Fruit fly (Drosophila melanogaster) whole organism, embryonic: ENCODE data around the gene CG7484.
A peak's percentile ranks its signal among the peaks of the same experiment; 100 is the strongest.

Experiments used
- Adf1 ChIP-seq: fragments of 200-800 bp; sonication (Bioruptor generic); IDR thresholded peaks from 2 replicates; pipeline ENCODE4 v1.3.6; 2022; ENCODE audit warnings: missing biosample characterization, missing genetic modification characterization
- Blimp-1 ChIP-seq: fragments of 200-800 bp; sonication (Bioruptor generic); optimal IDR thresholded peaks from 3 replicates; lab custom pipeline; 2018; ENCODE audit warnings: missing biosample characterization, missing genetic modification characterization, mild to moderate bottlenecking, moderate library complexity, missing genetic modification reagents
- Bteb2 ChIP-seq: fragments of 200-800 bp; sonication (Bioruptor generic); optimal IDR thresholded peaks from 2 replicates; lab custom pipeline; 2016; ENCODE audit warnings: missing biosample characterization, missing genetic modification characterization
- C15 ChIP-seq: fragments of 200-800 bp; sonication (Bioruptor generic); IDR thresholded peaks from 3 replicates; pipeline ENCODE4 v1.3.6; 2022; ENCODE audit warnings: missing biosample characterization, missing genetic modification characterization
- CG10267 ChIP-seq: fragments of 200-800 bp; sonication (Bioruptor generic); optimal IDR thresholded peaks from 2 replicates; lab custom pipeline; 2018; ENCODE audit warnings: missing biosample characterization, mild to moderate bottlenecking, missing genetic modification characterization, moderate library complexity
- CG11504 ChIP-seq: fragments of 200-800 bp; sonication (Bioruptor generic); optimal IDR thresholded peaks from 3 replicates; lab custom pipeline; 2019; ENCODE audit warnings: missing biosample characterization, mild to moderate bottlenecking, missing genetic modification characterization, moderate library complexity
- CG11723 ChIP-seq: fragments of 200-800 bp; sonication (Bioruptor generic); optimal IDR thresholded peaks from 2 replicates; lab custom pipeline; 2017; ENCODE audit warnings: missing biosample characterization, mild to moderate bottlenecking, missing genetic modification characterization
- CG13287 ChIP-seq: fragments of 200-800 bp; sonication (Bioruptor generic); IDR thresholded peaks from 2 replicates; pipeline ENCODE4 v1.3.6; 2022; ENCODE audit warnings: missing biosample characterization, missing genetic modification characterization; ENCODE audit not compliant: partially characterized antibody
- CG14860 ChIP-seq: fragments of 200-800 bp; sonication (Bioruptor generic); IDR thresholded peaks from 3 replicates; pipeline ENCODE4 v1.3.6; 2022; ENCODE audit warnings: missing biosample characterization, missing genetic modification characterization; ENCODE audit not compliant: partially characterized antibody
- CG1603 ChIP-seq: fragments of 200-800 bp; sonication (Bioruptor generic); optimal IDR thresholded peaks from 2 replicates; lab custom pipeline; 2019; ENCODE audit warnings: missing biosample characterization, mild to moderate bottlenecking, missing genetic modification characterization, moderate library complexity
- CG17361 ChIP-seq: fragments of 200-800 bp; sonication (Bioruptor generic); IDR thresholded peaks from 3 replicates; pipeline ENCODE4 v1.3.6; 2022; ENCODE audit warnings: missing biosample characterization, missing genetic modification characterization
- CG1832 ChIP-seq: fragments of 200-800 bp; sonication (Bioruptor generic); optimal IDR thresholded peaks from 2 replicates; lab custom pipeline; 2017; ENCODE audit warnings: missing biosample characterization, mild to moderate bottlenecking, missing genetic modification characterization, inconsistent platforms
- CG3163 ChIP-seq: fragments of 200-800 bp; sonication (Bioruptor generic); optimal IDR thresholded peaks from 3 replicates; lab custom pipeline; 2016; ENCODE audit warnings: missing biosample characterization, missing genetic modification characterization
- CG5953 ChIP-seq: fragments of 200-800 bp; sonication (Bioruptor generic); IDR thresholded peaks from 2 replicates; pipeline ENCODE4 v1.3.6; 2022; ENCODE audit warnings: missing biosample characterization, missing genetic modification characterization
- CG7372 ChIP-seq: fragments of 200-800 bp; sonication (Bioruptor generic); IDR thresholded peaks from 2 replicates; pipeline ENCODE4 v1.3.6; 2022; ENCODE audit warnings: missing biosample characterization, missing genetic modification characterization
- CG7987 ChIP-seq: fragments of 200-800 bp; sonication (Bioruptor generic); optimal IDR thresholded peaks from 2 replicates; lab custom pipeline; 2018; ENCODE audit warnings: missing biosample characterization, mild to moderate bottlenecking, missing genetic modification characterization, moderate library complexity
- CG9876 ChIP-seq: fragments of 200-800 bp; sonication (Bioruptor generic); optimal IDR thresholded peaks from 2 replicates; lab custom pipeline; 2016; ENCODE audit warnings: missing biosample characterization, missing genetic modification characterization
- GATAe ChIP-seq: fragments of 200-800 bp; sonication (Bioruptor generic); conservative IDR thresholded peaks from 2 replicates; pipeline ENCODE4 v1.3.6; 2022; ENCODE audit warnings: missing biosample characterization, missing genetic modification characterization
- Gug ChIP-seq: fragments of 200-800 bp; sonication (Bioruptor generic); IDR thresholded peaks from 4 replicates; pipeline ENCODE4 v1.3.6; 2022; ENCODE audit warnings: missing biosample characterization, missing genetic modification characterization
- H15 ChIP-seq: fragments of 200-800 bp; sonication (Bioruptor generic); IDR thresholded peaks from 3 replicates; pipeline ENCODE4 v1.3.6; 2022; ENCODE audit warnings: missing biosample characterization, missing genetic modification characterization
- MTF-1 ChIP-seq: fragments of 200-800 bp; sonication (Bioruptor generic); optimal IDR thresholded peaks from 2 replicates; lab custom pipeline; 2018; ENCODE audit warnings: missing biosample characterization, mild to moderate bottlenecking, missing genetic modification characterization, borderline replicate concordance
- Nf-YA ChIP-seq: fragments of 200-800 bp; sonication (Bioruptor generic); IDR thresholded peaks from 2 replicates; pipeline ENCODE4 v1.3.6; 2022; ENCODE audit warnings: missing biosample characterization, missing genetic modification characterization
- PHDP ChIP-seq: fragments of 200-800 bp; sonication (Bioruptor generic); optimal IDR thresholded peaks from 3 replicates; lab custom pipeline; 2018; ENCODE audit warnings: missing biosample characterization, mild to moderate bottlenecking, missing genetic modification characterization, moderate library complexity
- TFAM ChIP-seq: fragments of 200-800 bp; sonication (Bioruptor generic); optimal IDR thresholded peaks from 2 replicates; lab custom pipeline; 2017; ENCODE audit warnings: missing biosample characterization, missing genetic modification characterization, inconsistent platforms
- bbx ChIP-seq: fragments of 200-800 bp; sonication (Bioruptor generic); IDR thresholded peaks from 2 replicates; pipeline ENCODE4 v1.3.6; 2022; ENCODE audit warnings: missing biosample characterization, missing genetic modification characterization; ENCODE audit not compliant: partially characterized antibody
- bigmax ChIP-seq: fragments of 200-800 bp; sonication (Bioruptor generic); optimal IDR thresholded peaks from 2 replicates; lab custom pipeline; 2018; ENCODE audit warnings: missing biosample characterization, mild to moderate bottlenecking, missing genetic modification characterization
- bsh ChIP-seq, 2 experiments: fragments of 200-800 bp; sonication (Bioruptor generic); optimal IDR thresholded peaks; 2 replicates each; lab custom pipeline; 2017 to 2018; ENCODE audit warnings: mild to moderate bottlenecking in 2 of 2, missing biosample characterization in 2 of 2, missing genetic modification characterization in 2 of 2, moderate library complexity in 1 of 2
- cad ChIP-seq: fragments of >200 bp; optimal IDR thresholded peaks from 2 replicates; lab custom pipeline; 2017; ENCODE audit warnings: missing biosample characterization, missing genetic modification characterization
- chinmo ChIP-seq: fragments of 200-800 bp; sonication (Bioruptor generic); IDR thresholded peaks from 4 replicates; pipeline ENCODE4 v1.3.6; 2022; ENCODE audit warnings: missing biosample characterization, missing genetic modification characterization; ENCODE audit not compliant: partially characterized antibody
- ci ChIP-seq: fragments of 200-800 bp; sonication (Bioruptor generic); IDR thresholded peaks from 3 replicates; pipeline ENCODE4 v1.3.6; 2022; ENCODE audit warnings: missing biosample characterization, missing genetic modification characterization
- croc ChIP-seq: fragments of 200-800 bp; sonication (Bioruptor generic); conservative IDR thresholded peaks from 3 replicates; pipeline ENCODE4 v1.3.6; 2022; ENCODE audit warnings: missing biosample characterization, missing genetic modification characterization
- cwo ChIP-seq: fragments of 200-800 bp; sonication (Bioruptor generic); optimal IDR thresholded peaks from 3 replicates; lab custom pipeline; 2017; ENCODE audit warnings: missing biosample characterization, missing genetic modification characterization, mild to moderate bottlenecking, moderate library complexity, missing genetic modification reagents
- dmrt11E ChIP-seq: fragments of 200-800 bp; sonication (Bioruptor generic); optimal IDR thresholded peaks from 3 replicates; lab custom pipeline; 2018; ENCODE audit warnings: missing biosample characterization, mild to moderate bottlenecking, missing genetic modification characterization, moderate library complexity
- grau ChIP-seq: fragments of 200-800 bp; optimal IDR thresholded peaks from 3 replicates; lab custom pipeline; 2019; ENCODE audit warnings: missing biosample characterization, mild to moderate bottlenecking, missing genetic modification characterization, moderate library complexity
- grn ChIP-seq: fragments of 200-800 bp; sonication (Bioruptor generic); optimal IDR thresholded peaks from 3 replicates; lab custom pipeline; 2017; ENCODE audit warnings: missing biosample characterization, missing genetic modification characterization
- gsb ChIP-seq: fragments of 200-800 bp; sonication (Bioruptor generic); IDR thresholded peaks from 2 replicates; pipeline ENCODE4 v1.3.6; 2022; ENCODE audit warnings: missing biosample characterization, missing genetic modification characterization
- gt ChIP-seq: fragments of 200-800 bp; sonication (Bioruptor generic); IDR thresholded peaks from 2 replicates; pipeline ENCODE4 v1.3.6; 2022; ENCODE audit warnings: missing biosample characterization, missing genetic modification characterization
- h ChIP-seq: fragments of >200 bp; optimal IDR thresholded peaks from 2 replicates; lab custom pipeline; 2017
- hbn ChIP-seq: fragments of 200-800 bp; sonication (Bioruptor generic); IDR thresholded peaks from 2 replicates; pipeline ENCODE4 v1.3.6; 2022; ENCODE audit warnings: missing biosample characterization, missing genetic modification characterization; ENCODE audit not compliant: partially characterized antibody
- hkb ChIP-seq, 2 experiments: fragments of 200-800 bp in 1 of 2; fragments of >200 bp in 1 of 2; sonication (Bioruptor generic) in 1 of 2; IDR thresholded peaks in 1 of 2; optimal IDR thresholded peaks in 1 of 2; 2 replicates each; pipeline versions ENCODE4 v1.3.6 to Lab custom; 2017 to 2022; ENCODE audit warnings: missing biosample characterization in 1 of 2, missing genetic modification characterization in 1 of 2
- jing ChIP-seq: fragments of 200-800 bp; sonication (Bioruptor generic); optimal IDR thresholded peaks from 2 replicates; lab custom pipeline; 2018; ENCODE audit warnings: missing biosample characterization, mild to moderate bottlenecking, missing genetic modification characterization
- ken ChIP-seq: fragments of 200-800 bp; sonication (Bioruptor generic); IDR thresholded peaks from 3 replicates; pipeline ENCODE4 v1.3.6; 2022; ENCODE audit warnings: missing biosample characterization, missing genetic modification characterization
- pita ChIP-seq: fragments of 200-800 bp; sonication (Bioruptor generic); optimal IDR thresholded peaks from 2 replicates; lab custom pipeline; 2017; ENCODE audit warnings: missing biosample characterization, mild to moderate bottlenecking, missing genetic modification characterization
- sd ChIP-seq: fragments of 200-800 bp; sonication (Bioruptor generic); optimal IDR thresholded peaks from 3 replicates; lab custom pipeline; 2018; ENCODE audit warnings: missing biosample characterization, mild to moderate bottlenecking, missing genetic modification characterization, moderate library complexity
- sim ChIP-seq: fragments of 200-800 bp; sonication (Bioruptor generic); IDR thresholded peaks from 2 replicates; pipeline ENCODE4 v1.3.6; 2022; ENCODE audit warnings: missing biosample characterization, missing genetic modification characterization
- sisA ChIP-seq: fragments of 200-800 bp; sonication (Bioruptor generic); IDR thresholded peaks from 2 replicates; pipeline ENCODE4 v1.3.6; 2022; ENCODE audit warnings: missing biosample characterization, missing genetic modification characterization
- tll ChIP-seq, 2 experiments: fragments of 200-800 bp in 1 of 2; fragments of >200 bp in 1 of 2; sonication (Bioruptor generic) in 1 of 2; optimal IDR thresholded peaks; 2 replicates each; lab custom pipeline; 2017 to 2019; ENCODE audit warnings: missing biosample characterization in 2 of 2, missing genetic modification characterization in 2 of 2, mild to moderate bottlenecking in 1 of 2, moderate library complexity in 1 of 2
- trem ChIP-seq: fragments of 200-800 bp; optimal IDR thresholded peaks from 3 replicates; lab custom pipeline; 2019; ENCODE audit warnings: missing biosample characterization, mild to moderate bottlenecking, missing genetic modification characterization, moderate library complexity
- trh ChIP-seq: fragments of 200-800 bp; sonication (Bioruptor generic); optimal IDR thresholded peaks from 2 replicates; lab custom pipeline; 2016; ENCODE audit warnings: missing biosample characterization, missing genetic modification characterization

CG7484 gene

DNA sequence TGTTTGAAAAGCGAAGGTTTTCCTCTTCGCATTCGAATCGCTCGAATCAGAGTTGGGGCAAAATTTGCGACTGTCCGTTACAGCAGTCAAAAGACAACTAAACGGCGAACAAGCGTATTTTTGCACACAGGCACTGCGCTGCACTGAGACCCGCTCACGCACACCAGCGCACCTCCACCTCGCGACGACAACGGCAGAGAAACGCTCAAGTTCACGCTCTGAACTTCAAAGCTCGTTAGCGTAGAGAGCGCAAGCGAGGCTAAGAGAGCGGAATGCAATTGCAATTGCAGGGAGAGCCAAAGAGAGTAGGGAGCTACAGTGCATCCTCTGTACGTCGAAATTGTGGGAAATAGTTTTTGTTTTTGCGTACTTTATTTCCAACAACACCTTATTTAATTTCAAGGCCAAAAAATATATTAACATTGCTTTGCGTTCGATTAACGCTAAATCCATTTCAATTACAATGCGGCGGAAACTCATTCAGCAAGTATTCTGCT is 35.2 kb upstream of the CG7484 start, which contains the start of gene Eip74EF (continued):
- TF ChIP-seq croc (GFP tag; lab: Robert Waterston, UW), result 0 out of 3 replicates have a peak, but pooled peaks have one; percentile 16
- TF ChIP-seq C15 (GFP tag; lab: Robert Waterston, UW), result no peak
- TF ChIP-seq gt (GFP tag; lab: Robert Waterston, UW), result no peak
- no peak for TF ChIP-seq CG5953 (GFP tag; lab: Robert Waterston, UW)
- no peak for TF ChIP-seq pita (GFP tag; lab: Kevin White, UChicago)
- no peak for TF ChIP-seq tll (GFP tag; optimal IDR thresholded peaks at IDR 0.05; lab: Kevin White, UChicago)
- TF ChIP-seq CG17361 (GFP tag; lab: Robert Waterston, UW), result no peak
- peak; percentile 20 for TF ChIP-seq CG11504 (tag; lab: Kevin White, UChicago)
- peak; percentile 63 for TF ChIP-seq ci
- no peak for TF ChIP-seq CG9876
- TF ChIP-seq trh (GFP tag; lab: Kevin White, UChicago), result no peak
- peak; percentile 80 for TF ChIP-seq grau (tag; lab: Kevin White, UChicago)
- TF ChIP-seq hbn (GFP tag; lab: Robert Waterston, UW), result peak; percentile 25; the same call in 1 of the 2 replicates
- TF ChIP-seq gsb (GFP tag; lab: Robert Waterston, UW), result 0 out of 2 replicates have a peak, but pooled peaks have one; percentile 26
- TF ChIP-seq cwo (GFP tag; lab: Kevin White, UChicago), result no peak
- no peak for TF ChIP-seq MTF-1
- no peak; the same call in 2 of the 3 replicates for TF ChIP-seq ken (GFP tag; lab: Robert Waterston, UW)
- TF ChIP-seq grn (GFP tag; lab: Kevin White, UChicago), result no peak
- TF ChIP-seq cad, result no peak
- 0 out of 2 replicates have a peak, but pooled peaks have one; percentile 6 for TF ChIP-seq sim (GFP tag; lab: Robert Waterston, UW)
- TF ChIP-seq sd (tag; lab: Kevin White, UChicago), result peak; percentile 10
- no peak for TF ChIP-seq jing (GFP tag; lab: Kevin White, UChicago)
- TF ChIP-seq PHDP (tag; lab: Kevin White, UChicago), result no peak
- no peak for TF ChIP-seq h (lab: Kevin White, UChicago)
- TF ChIP-seq CG13287 (GFP tag; lab: Robert Waterston, UW), result peak; percentile 26; the same call in 1 of the 2 replicates
- TF ChIP-seq bigmax, result no peak
- no peak for TF ChIP-seq CG10267 (tag; lab: Kevin White, UChicago)
- no peak for TF ChIP-seq CG7372 (GFP tag; lab: Robert Waterston, UW)
- peak; percentile 99 for TF ChIP-seq chinmo (GFP tag; lab: Robert Waterston, UW)
- TF ChIP-seq dmrt11E (tag; lab: Kevin White, UChicago), result no peak
- no peak for TF ChIP-seq GATAe (GFP tag; lab: Robert Waterston, UW)
- no peak for TF ChIP-seq CG1832 (GFP tag; lab: Kevin White, UChicago)
- TF ChIP-seq CG7987 (GFP tag; lab: Kevin White, UChicago), result peak; percentile 11
- no peak for TF ChIP-seq H15 (GFP tag; lab: Robert Waterston, UW)
- no peak for TF ChIP-seq Bteb2 (GFP tag; lab: Kevin White, UChicago)
- TF ChIP-seq CG14860, result no peak
- peak; percentile 42 to 62 for TF ChIP-seq bsh (GFP tag; optimal IDR thresholded peaks at IDR 0.05; lab: Kevin White, UChicago)
- TF ChIP-seq trem (tag; lab: Kevin White, UChicago), result no peak
- TF ChIP-seq hkb (optimal IDR thresholded peaks at IDR 0.05; lab: Kevin White, UChicago), result no peak
- TF ChIP-seq hkb (GFP tag; IDR thresholded peaks at IDR 0.05; lab: Robert Waterston, UW), result peak; percentile 48; the same call in 1 of the 2 replicates
- no peak for TF ChIP-seq Nf-YA (GFP tag; lab: Robert Waterston, UW)
- TF ChIP-seq sisA (GFP tag; lab: Robert Waterston, UW), result no peak
- TF ChIP-seq CG11723 (GFP tag; lab: Kevin White, UChicago), result no peak
- no peak for TF ChIP-seq Gug (GFP tag; lab: Robert Waterston, UW)
- TF ChIP-seq Blimp-1, result peak; percentile 18
- 0 out of 2 replicates have a peak, but pooled peaks have one; percentile 31 for TF ChIP-seq Adf1
- TF ChIP-seq CG3163, result peak; percentile 89
- no peak for TF ChIP-seq TFAM (GFP tag; lab: Kevin White, UChicago)
- no peak for TF ChIP-seq bbx (GFP tag; lab: Robert Waterston, UW)
- TF ChIP-seq CG1603 (tag; lab: Kevin White, UChicago), result peak; percentile 21
